Fruit fly (Drosophila melanogaster) whole organism, embryonic: Measurements from ENCODE around the gene CG18269.

Source experiments
- Ada2b ChIP-seq: fragments of 200-800 bp; sonication (Bioruptor generic); IDR thresholded peaks from 2 replicates; pipeline ENCODE4 v1.3.6; 2022; ENCODE audit warnings: missing biosample characterization, missing genetic modification characterization
- B-H2 ChIP-seq: fragments of 200-800 bp; sonication (Bioruptor generic); optimal IDR thresholded peaks from 2 replicates; lab custom pipeline; 2018; ENCODE audit warnings: missing biosample characterization, mild to moderate bottlenecking, missing genetic modification characterization
- BtbVII ChIP-seq: fragments of 200-800 bp; sonication (Bioruptor generic); optimal IDR thresholded peaks from 3 replicates; lab custom pipeline; 2017; ENCODE audit warnings: missing biosample characterization, mild to moderate bottlenecking, missing genetic modification characterization
- CG1024 ChIP-seq: fragments of 200-800 bp; sonication (Bioruptor generic); IDR thresholded peaks from 2 replicates; pipeline ENCODE4 v1.3.6; 2022; ENCODE audit warnings: missing biosample characterization, missing genetic modification characterization
- CG10654 ChIP-seq: fragments of 200-800 bp; sonication (Bioruptor generic); optimal IDR thresholded peaks from 2 replicates; lab custom pipeline; 2016; ENCODE audit warnings: missing biosample characterization, missing genetic modification characterization
- CG12219 ChIP-seq: fragments of 200-800 bp; sonication (Bioruptor generic); optimal IDR thresholded peaks from 3 replicates; lab custom pipeline; 2018; ENCODE audit warnings: missing biosample characterization, mild to moderate bottlenecking, missing genetic modification characterization
- CG12744 ChIP-seq: fragments of 200-800 bp; sonication (Bioruptor generic); optimal IDR thresholded peaks from 2 replicates; lab custom pipeline; 2016; ENCODE audit warnings: missing biosample characterization, missing genetic modification characterization
- CG14441 ChIP-seq: fragments of 200-800 bp; sonication (Bioruptor generic); IDR thresholded peaks from 2 replicates; pipeline ENCODE4 v1.3.6; 2022; ENCODE audit warnings: missing biosample characterization, missing genetic modification characterization
- CG1602 ChIP-seq: fragments of 200-800 bp; sonication (Bioruptor generic); optimal IDR thresholded peaks from 3 replicates; lab custom pipeline; 2016; ENCODE audit warnings: missing biosample characterization, missing genetic modification characterization
- CG16779 ChIP-seq: fragments of 200-800 bp; sonication (Bioruptor generic); IDR thresholded peaks from 2 replicates; pipeline ENCODE4 v1.3.6; 2022; ENCODE audit warnings: missing biosample characterization, missing genetic modification characterization
- CG17385 ChIP-seq: fragments of 200-800 bp; sonication (Bioruptor generic); optimal IDR thresholded peaks from 3 replicates; lab custom pipeline; 2018; ENCODE audit warnings: missing biosample characterization, mild to moderate bottlenecking, missing genetic modification characterization
- CG17912 ChIP-seq: fragments of 200-800 bp; sonication (Bioruptor generic); optimal IDR thresholded peaks from 2 replicates; lab custom pipeline; 2018; ENCODE audit warnings: missing biosample characterization, mild to moderate bottlenecking, missing genetic modification characterization
- CG2116 ChIP-seq: fragments of 200-800 bp; sonication (Bioruptor generic); optimal IDR thresholded peaks from 3 replicates; lab custom pipeline; 2018; ENCODE audit warnings: missing biosample characterization, mild to moderate bottlenecking, missing genetic modification characterization
- CG30020 ChIP-seq: fragments of 200-800 bp; optimal IDR thresholded peaks from 2 replicates; lab custom pipeline; 2019; ENCODE audit warnings: missing biosample characterization, mild to moderate bottlenecking, missing genetic modification characterization, moderate library complexity
- CG30431 ChIP-seq: fragments of 200-800 bp; sonication (Bioruptor generic); optimal IDR thresholded peaks from 2 replicates; lab custom pipeline; 2017; ENCODE audit warnings: missing biosample characterization, missing genetic modification characterization
- CG42726 ChIP-seq: fragments of 200-800 bp; sonication (Bioruptor generic); IDR thresholded peaks from 2 replicates; pipeline ENCODE4 v1.3.6; 2022; ENCODE audit warnings: missing biosample characterization, missing genetic modification characterization; ENCODE audit not compliant: partially characterized antibody
- CG5245 ChIP-seq: fragments of 200-800 bp; sonication (Bioruptor generic); optimal IDR thresholded peaks from 3 replicates; lab custom pipeline; 2016; ENCODE audit warnings: missing biosample characterization, missing genetic modification characterization
- CG6175 ChIP-seq: fragments of 200-800 bp; sonication (Bioruptor generic); IDR thresholded peaks from 3 replicates; pipeline ENCODE4 v1.3.6; 2022; ENCODE audit warnings: missing biosample characterization, missing genetic modification characterization
- CG6854 ChIP-seq: fragments of 200-800 bp; sonication (Bioruptor generic); optimal IDR thresholded peaks from 3 replicates; lab custom pipeline; 2017; ENCODE audit warnings: missing biosample characterization, mild to moderate bottlenecking, missing genetic modification characterization
- CG8765 ChIP-seq: fragments of 200-800 bp; sonication (Bioruptor generic); IDR thresholded peaks from 2 replicates; pipeline ENCODE4 v1.3.6; 2022; ENCODE audit warnings: missing biosample characterization, missing genetic modification characterization
- CTCF ChIP-seq: fragments of 200-800 bp; sonication (Bioruptor generic); optimal IDR thresholded peaks from 2 replicates; lab custom pipeline; 2017; ENCODE audit warnings: missing biosample characterization, mild to moderate bottlenecking, missing genetic modification characterization, moderate library complexity
- Camta ChIP-seq: fragments of 200-800 bp; sonication (Bioruptor generic); optimal IDR thresholded peaks from 2 replicates; lab custom pipeline; 2016; ENCODE audit warnings: missing biosample characterization, missing genetic modification characterization
- Dfd ChIP-seq, 2 experiments: fragments of >200 bp; optimal IDR thresholded peaks; 2 replicates each; lab custom pipeline; 2017; ENCODE audit warnings: missing biosample characterization in 2 of 2, missing genetic modification characterization in 2 of 2
- Drgx ChIP-seq: fragments of 200-800 bp; sonication (Bioruptor generic); IDR thresholded peaks from 2 replicates; pipeline ENCODE4 v1.3.6; 2022; ENCODE audit warnings: missing biosample characterization, missing genetic modification characterization
- Hand ChIP-seq: fragments of 200-800 bp; sonication (Bioruptor generic); optimal IDR thresholded peaks from 2 replicates; lab custom pipeline; 2017; ENCODE audit warnings: mild to moderate bottlenecking, missing biosample characterization, missing genetic modification reagents, missing genetic modification characterization
- HmgZ ChIP-seq: fragments of 200-800 bp; sonication (Bioruptor generic); optimal IDR thresholded peaks from 2 replicates; lab custom pipeline; 2018; ENCODE audit warnings: missing biosample characterization, mild to moderate bottlenecking, missing genetic modification characterization
- Jarid2 ChIP-seq: fragments of 200-800 bp; sonication (Bioruptor generic); optimal IDR thresholded peaks from 3 replicates; lab custom pipeline; 2017; ENCODE audit warnings: mild to moderate bottlenecking, missing biosample characterization, missing genetic modification reagents, missing genetic modification characterization
- NC2β ChIP-seq: fragments of 200-800 bp; sonication (Bioruptor generic); optimal IDR thresholded peaks from 2 replicates; lab custom pipeline; 2016; ENCODE audit warnings: missing biosample characterization, missing genetic modification characterization
- Poxn ChIP-seq: fragments of 200-800 bp; sonication (Bioruptor generic); IDR thresholded peaks from 2 replicates; pipeline ENCODE4 v1.3.6; 2022; ENCODE audit warnings: missing biosample characterization, missing genetic modification characterization
- Ptx1 ChIP-seq: fragments of 200-800 bp; sonication (Bioruptor generic); IDR thresholded peaks from 2 replicates; pipeline ENCODE4 v1.3.6; 2022; ENCODE audit warnings: missing biosample characterization, missing genetic modification characterization
- cwo ChIP-seq: fragments of 200-800 bp; sonication (Bioruptor generic); optimal IDR thresholded peaks from 3 replicates; lab custom pipeline; 2017; ENCODE audit warnings: missing biosample characterization, missing genetic modification characterization, mild to moderate bottlenecking, moderate library complexity, missing genetic modification reagents
- dimm ChIP-seq: fragments of 200-800 bp; sonication (Bioruptor generic); IDR thresholded peaks from 2 replicates; pipeline ENCODE4 v1.3.6; 2022; ENCODE audit warnings: missing biosample characterization, missing genetic modification characterization
- disco-r ChIP-seq: fragments of 200-800 bp; sonication (Bioruptor generic); optimal IDR thresholded peaks from 2 replicates; lab custom pipeline; 2016; ENCODE audit warnings: missing biosample characterization, missing genetic modification characterization
- dpn ChIP-seq, 2 experiments: fragments of 200-800 bp; sonication (Bioruptor generic); optimal IDR thresholded peaks; 3 replicates each; lab custom pipeline; 2016; ENCODE audit warnings: missing biosample characterization in 2 of 2, missing genetic modification characterization in 2 of 2
- ewg ChIP-seq: fragments of 200-800 bp; sonication (Bioruptor generic); optimal IDR thresholded peaks from 3 replicates; lab custom pipeline; 2017; ENCODE audit warnings: mild to moderate bottlenecking, missing biosample characterization, missing genetic modification reagents, missing genetic modification characterization
- fd64A ChIP-seq: fragments of 200-800 bp; sonication (Bioruptor generic); optimal IDR thresholded peaks from 3 replicates; lab custom pipeline; 2018; ENCODE audit warnings: missing biosample characterization, mild to moderate bottlenecking, missing genetic modification characterization
- fd96Cb ChIP-seq: fragments of 200-800 bp; sonication (Bioruptor generic); optimal IDR thresholded peaks from 2 replicates; lab custom pipeline; 2018; ENCODE audit warnings: missing biosample characterization, mild to moderate bottlenecking, missing genetic modification characterization, moderate library complexity
- gro ChIP-seq: fragments of 200-800 bp; sonication (Bioruptor generic); optimal IDR thresholded peaks from 2 replicates; lab custom pipeline; 2016; ENCODE audit warnings: missing biosample characterization, missing genetic modification characterization
- gsb ChIP-seq: fragments of 200-800 bp; sonication (Bioruptor generic); IDR thresholded peaks from 2 replicates; pipeline ENCODE4 v1.3.6; 2022; ENCODE audit warnings: missing biosample characterization, missing genetic modification characterization
- mirr ChIP-seq: fragments of 200-800 bp; sonication (Bioruptor generic); optimal IDR thresholded peaks from 3 replicates; lab custom pipeline; 2018; ENCODE audit warnings: missing biosample characterization, mild to moderate bottlenecking, missing genetic modification characterization
- odd ChIP-seq: fragments of 200-800 bp; sonication (Bioruptor generic); optimal IDR thresholded peaks from 2 replicates; lab custom pipeline; 2017; ENCODE audit warnings: missing biosample characterization, mild to moderate bottlenecking, missing genetic modification characterization
- psq ChIP-seq: fragments of 200-800 bp; sonication (Bioruptor generic); optimal IDR thresholded peaks from 2 replicates; lab custom pipeline; 2017; ENCODE audit warnings: missing biosample characterization, missing genetic modification characterization
- pum ChIP-seq: fragments of 200-800 bp; sonication (Bioruptor generic); optimal IDR thresholded peaks from 2 replicates; lab custom pipeline; 2016; ENCODE audit warnings: missing biosample characterization, missing genetic modification characterization
- ranshi ChIP-seq: fragments of 200-800 bp; sonication (Bioruptor generic); IDR thresholded peaks from 2 replicates; pipeline ENCODE4 v1.3.6; 2022; ENCODE audit warnings: missing biosample characterization, missing genetic modification characterization
- rib ChIP-seq: fragments of 200-800 bp; sonication (Bioruptor generic); IDR thresholded peaks from 2 replicates; pipeline ENCODE4 v1.3.6; 2022; ENCODE audit warnings: missing biosample characterization, missing genetic modification characterization
- seq ChIP-seq: fragments of 200-800 bp; sonication (Bioruptor generic); IDR thresholded peaks from 2 replicates; pipeline ENCODE4 v1.3.6; 2022; ENCODE audit warnings: missing biosample characterization, missing genetic modification characterization
- sim ChIP-seq: fragments of 200-800 bp; sonication (Bioruptor generic); IDR thresholded peaks from 2 replicates; pipeline ENCODE4 v1.3.6; 2022; ENCODE audit warnings: missing biosample characterization, missing genetic modification characterization
- sisA ChIP-seq: fragments of 200-800 bp; sonication (Bioruptor generic); IDR thresholded peaks from 2 replicates; pipeline ENCODE4 v1.3.6; 2022; ENCODE audit warnings: missing biosample characterization, missing genetic modification characterization
- sr ChIP-seq: fragments of 200-800 bp; sonication (Bioruptor generic); IDR thresholded peaks from 3 replicates; pipeline ENCODE4 v1.3.6; 2022; ENCODE audit warnings: missing biosample characterization, missing genetic modification characterization
- tio ChIP-seq: fragments of 200-800 bp; sonication (Bioruptor generic); optimal IDR thresholded peaks from 2 replicates; lab custom pipeline; 2017; ENCODE audit warnings: missing biosample characterization, missing genetic modification characterization, inconsistent platforms
- tup ChIP-seq: fragments of 200-800 bp; sonication (Bioruptor generic); optimal IDR thresholded peaks from 2 replicates; lab custom pipeline; 2016; ENCODE audit warnings: missing biosample characterization, mild to moderate bottlenecking, missing genetic modification characterization, moderate library complexity
- unpg ChIP-seq: fragments of 200-800 bp; sonication (Bioruptor generic); optimal IDR thresholded peaks from 3 replicates; lab custom pipeline; 2018; ENCODE audit warnings: missing biosample characterization, mild to moderate bottlenecking, missing genetic modification characterization, moderate library complexity
- wdn ChIP-seq: fragments of 200-800 bp; sonication (Bioruptor generic); IDR thresholded peaks from 2 replicates; pipeline ENCODE4 v1.3.6; 2022; ENCODE audit warnings: missing biosample characterization, missing genetic modification characterization
- zen2 ChIP-seq: fragments of 200-800 bp; sonication (Bioruptor generic); IDR thresholded peaks from 3 replicates; pipeline ENCODE4 v1.3.6; 2022; ENCODE audit warnings: missing biosample characterization, missing genetic modification characterization; ENCODE audit not compliant: partially characterized antibody

Gene CG18269

dm6 chr2L:5532061-5532460, 19.6 kb upstream of the CG18269 start, which contains the start of gene Coq6 (continued):
- TF ChIP-seq CG10654 (GFP tag; lab: Kevin White, UChicago), result no peak
- no peak for TF ChIP-seq Ada2b (GFP tag; lab: Robert Waterston, UW)
- no peak for TF ChIP-seq rib (GFP tag; lab: Robert Waterston, UW)
- TF ChIP-seq BtbVII, result no peak
- TF ChIP-seq CG17912 (GFP tag; lab: Kevin White, UChicago), result no peak
- no peak for TF ChIP-seq Drgx (GFP tag; lab: Robert Waterston, UW)
- no peak for TF ChIP-seq sisA (GFP tag; lab: Robert Waterston, UW)
- no peak for TF ChIP-seq dimm (GFP tag; lab: Robert Waterston, UW)
- no peak for TF ChIP-seq pum (GFP tag; lab: Kevin White, UChicago)
- no peak for TF ChIP-seq seq (GFP tag; lab: Robert Waterston, UW)
- no peak for TF ChIP-seq Poxn (GFP tag; lab: Robert Waterston, UW)
- TF ChIP-seq CG6175, result no peak
- no peak for TF ChIP-seq ranshi (GFP tag; lab: Robert Waterston, UW)
- no peak for TF ChIP-seq CG5245 (GFP tag; lab: Kevin White, UChicago)
- peak; percentile 25 for TF ChIP-seq CG2116 (GFP tag; lab: Kevin White, UChicago)
- TF ChIP-seq Hand (GFP tag; lab: Kevin White, UChicago), result no peak
- no peak for TF ChIP-seq dpn (GFP tag; optimal IDR thresholded peaks at IDR 0.05; lab: Kevin White, UChicago)
- no peak for TF ChIP-seq mirr (GFP tag; lab: Kevin White, UChicago)
- no peak for TF ChIP-seq CG12219 (GFP tag; lab: Kevin White, UChicago)
- no peak for TF ChIP-seq Dfd (GFP tag; optimal IDR thresholded peaks at IDR 0.05; lab: Kevin White, UChicago)
- TF ChIP-seq tio (GFP tag; lab: Kevin White, UChicago), result no peak
- no peak for TF ChIP-seq disco-r (GFP tag; lab: Kevin White, UChicago)
- no peak for TF ChIP-seq sr (GFP tag; lab: Robert Waterston, UW)
- TF ChIP-seq CG16779 (GFP tag; lab: Robert Waterston, UW), result no peak
- TF ChIP-seq CG42726 (GFP tag; lab: Robert Waterston, UW), result no peak
- no peak for TF ChIP-seq CTCF (GFP tag; lab: Kevin White, UChicago)
- TF ChIP-seq odd (GFP tag; lab: Kevin White, UChicago), result no peak
- no peak for TF ChIP-seq ewg (GFP tag; lab: Kevin White, UChicago)
- no peak for TF ChIP-seq tup (GFP tag; lab: Kevin White, UChicago)
- TF ChIP-seq CG30431 (GFP tag; lab: Kevin White, UChicago), result no peak
- no peak for TF ChIP-seq wdn
- no peak for TF ChIP-seq Camta (GFP tag; lab: Kevin White, UChicago)
- no peak for TF ChIP-seq cwo (GFP tag; lab: Kevin White, UChicago)
- TF ChIP-seq HmgZ (tag; lab: Kevin White, UChicago), result no peak
- no peak for TF ChIP-seq CG30020 (tag; lab: Kevin White, UChicago)
- TF ChIP-seq sim (GFP tag; lab: Robert Waterston, UW), result no peak
- no peak for TF ChIP-seq Jarid2 (GFP tag; lab: Kevin White, UChicago)
- TF ChIP-seq CG8765 (GFP tag; lab: Robert Waterston, UW), result no peak
- TF ChIP-seq zen2 (GFP tag; lab: Robert Waterston, UW), result peak; percentile 68; the same call in 2 of the 3 replicates
- TF ChIP-seq gsb (GFP tag; lab: Robert Waterston, UW), result no peak
- TF ChIP-seq gro, result no peak
- no peak for TF ChIP-seq NC2β (GFP tag; lab: Kevin White, UChicago)
- TF ChIP-seq CG6854 (GFP tag; lab: Kevin White, UChicago), result no peak
- TF ChIP-seq CG14441 (GFP tag; lab: Robert Waterston, UW), result no peak
- no peak for TF ChIP-seq psq (GFP tag; lab: Kevin White, UChicago)
- 0 out of 2 replicates have a peak, but pooled peaks have one; percentile 16 for TF ChIP-seq Ptx1
- TF ChIP-seq B-H2 (GFP tag; lab: Kevin White, UChicago), result no peak
- TF ChIP-seq CG1024, result no peak
- TF ChIP-seq unpg (GFP tag; lab: Kevin White, UChicago), result no peak
- TF ChIP-seq CG17385, result no peak
- no peak for TF ChIP-seq CG12744 (GFP tag; lab: Kevin White, UChicago)
- TF ChIP-seq fd96Cb, result no peak
- no peak for TF ChIP-seq fd64A
- no peak for TF ChIP-seq CG1602 (GFP tag; lab: Kevin White, UChicago)
